Fruit fly (Drosophila melanogaster) whole organism, embryonic: Measurements from ENCODE around the gene mTerf3.

Experiments
- ATbp ChIP-seq: fragments of 200-800 bp; sonication (Bioruptor generic); optimal IDR thresholded peaks from 2 replicates; lab custom pipeline; 2017; ENCODE audit warnings: missing biosample characterization, mild to moderate bottlenecking, missing genetic modification characterization, missing genetic modification reagents
- Antp ChIP-seq: fragments of 200-800 bp; sonication (Bioruptor generic); optimal IDR thresholded peaks from 3 replicates; lab custom pipeline; 2016; ENCODE audit warnings: missing biosample characterization, missing genetic modification characterization
- CG10321 ChIP-seq: fragments of 200-800 bp; sonication (Bioruptor generic); IDR thresholded peaks from 2 replicates; pipeline ENCODE4 v1.3.6; 2022; ENCODE audit warnings: missing biosample characterization, missing genetic modification characterization
- CG10959 ChIP-seq: fragments of 200-800 bp; sonication (Bioruptor generic); IDR thresholded peaks from 2 replicates; pipeline ENCODE4 v1.3.6; 2022; ENCODE audit warnings: missing biosample characterization, missing genetic modification characterization
- CG12391 ChIP-seq: fragments of 200-800 bp; sonication (Bioruptor generic); optimal IDR thresholded peaks from 3 replicates; lab custom pipeline; 2018; ENCODE audit warnings: missing biosample characterization, mild to moderate bottlenecking, missing genetic modification characterization, moderate library complexity
- CG12744 ChIP-seq: fragments of 200-800 bp; sonication (Bioruptor generic); optimal IDR thresholded peaks from 2 replicates; lab custom pipeline; 2016; ENCODE audit warnings: missing biosample characterization, missing genetic modification characterization
- CG13624 ChIP-seq: fragments of 200-800 bp; sonication (Bioruptor generic); optimal IDR thresholded peaks from 2 replicates; lab custom pipeline; 2016; ENCODE audit warnings: missing biosample characterization, missing genetic modification characterization
- CG14441 ChIP-seq: fragments of 200-800 bp; sonication (Bioruptor generic); IDR thresholded peaks from 2 replicates; pipeline ENCODE4 v1.3.6; 2022; ENCODE audit warnings: missing biosample characterization, missing genetic modification characterization
- CG14860 ChIP-seq: fragments of 200-800 bp; sonication (Bioruptor generic); IDR thresholded peaks from 3 replicates; pipeline ENCODE4 v1.3.6; 2022; ENCODE audit warnings: missing biosample characterization, missing genetic modification characterization; ENCODE audit not compliant: partially characterized antibody
- CG15479 ChIP-seq: fragments of 200-800 bp; sonication (Bioruptor generic); optimal IDR thresholded peaks from 3 replicates; lab custom pipeline; 2019; ENCODE audit warnings: missing biosample characterization, mild to moderate bottlenecking, missing genetic modification characterization, moderate library complexity
- CG15601 ChIP-seq: fragments of 200-800 bp; sonication (Bioruptor generic); optimal IDR thresholded peaks from 3 replicates; lab custom pipeline; 2019; ENCODE audit warnings: missing biosample characterization, mild to moderate bottlenecking, missing genetic modification characterization, moderate library complexity
- CG17385 ChIP-seq: fragments of 200-800 bp; sonication (Bioruptor generic); optimal IDR thresholded peaks from 3 replicates; lab custom pipeline; 2018; ENCODE audit warnings: missing biosample characterization, mild to moderate bottlenecking, missing genetic modification characterization
- CG18619 ChIP-seq: fragments of 200-800 bp; sonication (Bioruptor generic); optimal IDR thresholded peaks from 3 replicates; lab custom pipeline; 2017; ENCODE audit warnings: missing biosample characterization, mild to moderate bottlenecking, missing genetic modification characterization
- CG30431 ChIP-seq: fragments of 200-800 bp; sonication (Bioruptor generic); optimal IDR thresholded peaks from 2 replicates; lab custom pipeline; 2017; ENCODE audit warnings: missing biosample characterization, missing genetic modification characterization
- CG32532 ChIP-seq: fragments of 200-800 bp; sonication (Bioruptor generic); IDR thresholded peaks from 2 replicates; pipeline ENCODE4 v1.3.6; 2022; ENCODE audit warnings: missing biosample characterization, missing genetic modification characterization
- CG32767 ChIP-seq: fragments of 200-800 bp; sonication (Bioruptor generic); IDR thresholded peaks from 2 replicates; pipeline ENCODE4 v1.3.6; 2022; ENCODE audit warnings: missing biosample characterization, missing genetic modification characterization
- CG3281 ChIP-seq: fragments of 200-800 bp; sonication (Bioruptor generic); optimal IDR thresholded peaks from 3 replicates; lab custom pipeline; 2017; ENCODE audit warnings: missing biosample characterization, mild to moderate bottlenecking, missing genetic modification characterization
- CG6272 ChIP-seq: fragments of 200-800 bp; sonication (Bioruptor generic); IDR thresholded peaks from 2 replicates; pipeline ENCODE4 v1.3.6; 2022; ENCODE audit warnings: missing biosample characterization, missing genetic modification characterization
- CG7786 ChIP-seq: fragments of 200-800 bp; sonication (Bioruptor generic); optimal IDR thresholded peaks from 2 replicates; lab custom pipeline; 2016; ENCODE audit warnings: missing biosample characterization, missing genetic modification characterization
- CG8944 ChIP-seq: fragments of 200-800 bp; sonication (Bioruptor generic); optimal IDR thresholded peaks from 3 replicates; lab custom pipeline; 2016; ENCODE audit warnings: missing biosample characterization, missing genetic modification characterization
- CTCF ChIP-seq: fragments of 200-800 bp; sonication (Bioruptor generic); optimal IDR thresholded peaks from 2 replicates; lab custom pipeline; 2017; ENCODE audit warnings: missing biosample characterization, mild to moderate bottlenecking, missing genetic modification characterization, moderate library complexity
- Fer2 ChIP-seq: fragments of 200-800 bp; sonication (Bioruptor generic); optimal IDR thresholded peaks from 2 replicates; lab custom pipeline; 2018; ENCODE audit warnings: missing biosample characterization, mild to moderate bottlenecking, missing genetic modification characterization, moderate library complexity
- H2.0 ChIP-seq: fragments of 200-800 bp; sonication (Bioruptor generic); IDR thresholded peaks from 2 replicates; pipeline ENCODE4 v1.3.6; 2022; ENCODE audit warnings: missing biosample characterization, missing genetic modification characterization
- HmgD ChIP-seq: fragments of 200-800 bp; sonication (Bioruptor generic); optimal IDR thresholded peaks from 3 replicates; lab custom pipeline; 2016; ENCODE audit warnings: missing biosample characterization, missing genetic modification characterization
- Hsf ChIP-seq: fragments of 200-800 bp; sonication (Bioruptor generic); optimal IDR thresholded peaks from 3 replicates; lab custom pipeline; 2016; ENCODE audit warnings: missing biosample characterization, missing genetic modification characterization
- Lhr ChIP-seq: fragments of 200-800 bp; sonication (Bioruptor generic); optimal IDR thresholded peaks from 3 replicates; lab custom pipeline; 2017; ENCODE audit warnings: mild to moderate bottlenecking, missing biosample characterization, missing genetic modification reagents, missing genetic modification characterization
- Med ChIP-seq: fragments of 200-800 bp; sonication (Bioruptor generic); peaks from one replicate; lab custom pipeline; 2016; ENCODE audit warnings: missing biosample characterization, missing genetic modification characterization, mild to moderate bottlenecking, inconsistent platforms, moderate library complexity
- PHDP ChIP-seq: fragments of 200-800 bp; sonication (Bioruptor generic); optimal IDR thresholded peaks from 3 replicates; lab custom pipeline; 2018; ENCODE audit warnings: missing biosample characterization, mild to moderate bottlenecking, missing genetic modification characterization, moderate library complexity
- Spps ChIP-seq: fragments of 200-800 bp; sonication (Bioruptor generic); optimal IDR thresholded peaks from 2 replicates; lab custom pipeline; 2018; ENCODE audit warnings: missing biosample characterization, mild to moderate bottlenecking, missing genetic modification characterization
- Ssrp ChIP-seq: fragments of 200-800 bp; sonication (Bioruptor generic); optimal IDR thresholded peaks from 2 replicates; lab custom pipeline; 2018; ENCODE audit warnings: missing biosample characterization, mild to moderate bottlenecking, missing genetic modification characterization, moderate library complexity
- aop ChIP-seq: fragments of 200-800 bp; sonication (Bioruptor generic); IDR thresholded peaks from 2 replicates; pipeline ENCODE4 v1.3.6; 2022; ENCODE audit warnings: missing biosample characterization, missing genetic modification characterization
- ap ChIP-seq: fragments of 200-800 bp; sonication (Bioruptor generic); IDR thresholded peaks from 2 replicates; pipeline ENCODE4 v1.3.6; 2022; ENCODE audit warnings: missing biosample characterization, missing genetic modification characterization
- cg ChIP-seq: fragments of 200-800 bp; sonication (Bioruptor generic); optimal IDR thresholded peaks from 3 replicates; lab custom pipeline; 2019; ENCODE audit warnings: missing biosample characterization, mild to moderate bottlenecking, missing genetic modification characterization, moderate library complexity
- gcm2 ChIP-seq: fragments of 200-800 bp; sonication (Bioruptor generic); optimal IDR thresholded peaks from 2 replicates; lab custom pipeline; 2016; ENCODE audit warnings: missing biosample characterization, missing genetic modification characterization
- gsb ChIP-seq: fragments of 200-800 bp; sonication (Bioruptor generic); IDR thresholded peaks from 2 replicates; pipeline ENCODE4 v1.3.6; 2022; ENCODE audit warnings: missing biosample characterization, missing genetic modification characterization
- hbn ChIP-seq: fragments of 200-800 bp; sonication (Bioruptor generic); IDR thresholded peaks from 2 replicates; pipeline ENCODE4 v1.3.6; 2022; ENCODE audit warnings: missing biosample characterization, missing genetic modification characterization; ENCODE audit not compliant: partially characterized antibody
- ind ChIP-seq: fragments of 200-800 bp; sonication (Bioruptor generic); optimal IDR thresholded peaks from 3 replicates; lab custom pipeline; 2016; ENCODE audit warnings: missing biosample characterization, missing genetic modification characterization
- jigr1 ChIP-seq: fragments of 200-800 bp; sonication (Bioruptor generic); IDR thresholded peaks from 3 replicates; pipeline ENCODE4 v1.3.6; 2022; ENCODE audit warnings: missing biosample characterization, missing genetic modification characterization
- jumu ChIP-seq: fragments of 200-800 bp; sonication (Bioruptor generic); optimal IDR thresholded peaks from 3 replicates; lab custom pipeline; 2016; ENCODE audit warnings: missing biosample characterization, missing genetic modification characterization
- kah ChIP-seq: fragments of 200-800 bp; sonication (Bioruptor generic); optimal IDR thresholded peaks from 2 replicates; lab custom pipeline; 2018; ENCODE audit warnings: missing biosample characterization, mild to moderate bottlenecking, missing genetic modification characterization
- nmo ChIP-seq: fragments of 200-800 bp; sonication (Bioruptor generic); optimal IDR thresholded peaks from 2 replicates; lab custom pipeline; 2018; ENCODE audit warnings: missing biosample characterization, mild to moderate bottlenecking, missing genetic modification characterization, moderate library complexity
- oc ChIP-seq: fragments of 200-800 bp; sonication (Bioruptor generic); optimal IDR thresholded peaks from 2 replicates; lab custom pipeline; 2018; ENCODE audit warnings: missing biosample characterization, mild to moderate bottlenecking, missing genetic modification characterization, moderate library complexity
- p53 ChIP-seq: fragments of 200-800 bp; sonication (Bioruptor generic); optimal IDR thresholded peaks from 2 replicates; lab custom pipeline; 2016; ENCODE audit warnings: missing biosample characterization, missing genetic modification characterization
- pho ChIP-seq: fragments of 200-800 bp; sonication (Bioruptor generic); optimal IDR thresholded peaks from 2 replicates; lab custom pipeline; 2016; ENCODE audit warnings: missing biosample characterization, missing genetic modification characterization
- pnt ChIP-seq: fragments of 200-800 bp; sonication (Bioruptor generic); optimal IDR thresholded peaks from 3 replicates; lab custom pipeline; 2016; ENCODE audit warnings: missing biosample characterization, missing genetic modification characterization
- scrt ChIP-seq: fragments of 200-800 bp; sonication (Bioruptor generic); optimal IDR thresholded peaks from 2 replicates; lab custom pipeline; 2018; ENCODE audit warnings: missing biosample characterization, mild to moderate bottlenecking, missing genetic modification characterization, moderate library complexity
- sna ChIP-seq: fragments of 200-800 bp; sonication (Bioruptor generic); IDR thresholded peaks from 2 replicates; pipeline ENCODE4 v1.3.6; 2022; ENCODE audit warnings: missing biosample characterization, missing genetic modification characterization; ENCODE audit not compliant: partially characterized antibody
- wek ChIP-seq: fragments of 200-800 bp; sonication (Bioruptor generic); optimal IDR thresholded peaks from 3 replicates; lab custom pipeline; 2018; ENCODE audit warnings: missing biosample characterization, mild to moderate bottlenecking, missing genetic modification characterization, moderate library complexity
- wor ChIP-seq: fragments of 200-800 bp; sonication (Bioruptor generic); IDR thresholded peaks from 2 replicates; pipeline ENCODE4 v1.3.6; 2022; ENCODE audit warnings: missing biosample characterization, missing genetic modification characterization
- z ChIP-seq: fragments of 200-800 bp; sonication (Bioruptor generic); IDR thresholded peaks from 3 replicates; pipeline ENCODE4 v1.3.6; 2022; ENCODE audit warnings: missing biosample characterization, missing genetic modification characterization

mTerf3 gene

DNA sequence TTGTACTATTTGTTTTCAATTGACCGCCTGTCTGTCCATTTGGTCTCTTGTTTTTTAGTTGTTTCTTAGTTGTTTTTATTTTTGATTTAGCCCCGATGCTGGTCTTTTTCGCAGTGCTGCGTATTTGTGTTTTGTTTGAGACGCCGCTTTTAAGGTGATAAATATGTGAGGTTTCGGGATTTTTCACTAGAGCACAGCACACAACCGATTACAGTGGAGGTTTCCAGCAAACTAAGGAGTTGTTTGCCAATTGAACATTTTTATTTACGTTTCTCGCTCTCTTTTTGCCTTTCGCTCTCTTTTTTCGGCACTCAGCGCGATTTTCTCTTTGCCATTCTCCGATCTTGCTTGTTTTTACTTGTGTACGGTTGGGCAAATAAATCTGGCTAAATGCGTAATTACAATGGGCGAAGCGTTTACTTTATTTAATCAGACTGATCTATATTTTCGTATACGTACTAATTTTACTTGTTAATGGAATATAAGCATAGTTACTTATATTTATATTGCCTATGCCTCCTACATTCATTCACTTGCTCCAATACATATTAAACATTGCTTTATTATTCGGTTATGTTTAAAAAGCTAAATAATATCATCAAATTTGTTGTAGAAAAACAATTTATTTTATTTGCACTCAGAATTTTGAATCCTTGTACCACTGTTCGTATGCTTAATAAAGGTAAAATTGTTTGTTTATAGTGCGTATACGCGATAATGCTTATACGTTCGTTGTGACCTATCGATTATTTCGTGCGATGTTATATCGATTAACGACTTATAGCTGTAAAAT is 19.8 kb upstream of the mTerf3 start, which contains the start of gene Rcd2 (continued):
- TF ChIP-seq H2.0 (GFP tag; lab: Robert Waterston, UW) (peak; percentile 64), nmo (GFP tag; lab: Kevin White, UChicago) (peak; percentile 78), HmgD (GFP tag; lab: Kevin White, UChicago) (no peak), sna (GFP tag; lab: Robert Waterston, UW) (peak; percentile 91), CG12744 (GFP tag; lab: Kevin White, UChicago) (peak; percentile 60), ATbp (peak; percentile 26), hbn (GFP tag; lab: Robert Waterston, UW) (peak; percentile 90), wor (GFP tag; lab: Robert Waterston, UW) (no peak), CG6272 (GFP tag; lab: Robert Waterston, UW) (peak; percentile 43), gsb (GFP tag; lab: Robert Waterston, UW) (peak; percentile 31; the same call in 1 of the 2 replicates), ap (GFP tag; lab: Robert Waterston, UW) (no peak), CG3281 (GFP tag; lab: Kevin White, UChicago) (peak; percentile 94), ind (GFP tag; lab: Kevin White, UChicago) (peak; percentile 71), CG32767 (GFP tag; lab: Robert Waterston, UW) (no peak; the same call in 1 of the 2 replicates), Lhr (GFP tag; lab: Kevin White, UChicago) (peak; percentile 12), p53 (GFP tag; lab: Kevin White, UChicago) (no peak), oc (tag; lab: Kevin White, UChicago) (peak; percentile 59), CG10959 (no peak), scrt (GFP tag; lab: Kevin White, UChicago) (peak; percentile 83), CG7786 (GFP tag; lab: Kevin White, UChicago) (peak; percentile 62), kah (GFP tag; lab: Kevin White, UChicago) (peak; percentile 70), aop (GFP tag; lab: Robert Waterston, UW) (no peak), CG17385 (GFP tag; lab: Kevin White, UChicago) (peak; percentile 80), pho (peak; percentile 78), CG14860 (GFP tag; lab: Robert Waterston, UW) (peak; percentile 88), wek (GFP tag; lab: Kevin White, UChicago) (peak; percentile 37), Hsf (GFP tag; lab: Kevin White, UChicago) (peak; percentile 39), Fer2 (tag; lab: Kevin White, UChicago) (peak; percentile 83), Spps (tag; lab: Kevin White, UChicago) (peak; percentile 21), CG32532 (GFP tag; lab: Robert Waterston, UW) (peak; percentile 93), CTCF (GFP tag; lab: Kevin White, UChicago) (peak; percentile 16), CG13624 (GFP tag; lab: Kevin White, UChicago) (peak; percentile 95), CG15601 (tag; lab: Kevin White, UChicago) (peak; percentile 63), CG15479 (GFP tag; lab: Kevin White, UChicago) (peak; percentile 29), CG8944 (no peak), gcm2 (GFP tag; lab: Kevin White, UChicago) (peak; percentile 21), pnt (no peak), Antp (GFP tag; lab: Kevin White, UChicago) (peak; percentile 22), CG12391 (tag; lab: Kevin White, UChicago) (peak; percentile 86), z (GFP tag; lab: Robert Waterston, UW) (no peak), CG10321 (GFP tag; lab: Robert Waterston, UW) (no peak), cg (GFP tag; lab: Kevin White, UChicago) (no peak), CG30431 (GFP tag; lab: Kevin White, UChicago) (no peak), jumu (GFP tag; lab: Kevin White, UChicago) (no peak), Ssrp (tag; lab: Kevin White, UChicago) (peak; percentile 52), jigr1 (GFP tag; lab: Robert Waterston, UW) (no peak), Med (peak; percentile 88), PHDP (tag; lab: Kevin White, UChicago) (peak; percentile 94), CG18619 (GFP tag; lab: Kevin White, UChicago) (peak; percentile 80), CG14441 (peak; percentile 80)
